Worm (Caenorhabditis elegans) whole organism, L1 larva: ENCODE data around the gene T16A1.4.

ENCODE experiments used
- ceh-88 ChIP-seq: fragments of 200-800 bp; sonication (Bioruptor generic); IDR thresholded peaks from 2 replicates; pipeline ENCODE4 v1.3.6; 2022; ENCODE audit warnings: missing genetic modification characterization, missing compliant biosample characterization
- elt-3 ChIP-seq, 6 experiments: fragments of 150-350 bp in 1 of 6; sonication (generic microtip); optimal IDR thresholded peaks; 2 replicates each; lab custom pipeline; 2017 to 2018; ENCODE audit warnings: missing biosample characterization in 6 of 6, missing genetic modification characterization in 6 of 6, inconsistent platforms in 1 of 6
- skn-1 ChIP-seq: fragments of 150-350 bp; optimal IDR thresholded peaks from 2 replicates; lab custom pipeline; 2014; ENCODE audit warnings: missing biosample characterization, missing genetic modification characterization

- TF ChIP-seq skn-1 (tag; lab: Kevin White, UChicago) = no peak
- no peak for TF ChIP-seq elt-3 (tag; optimal IDR thresholded peaks at IDR 0.05; lab: Kevin White, UChicago)
- TF ChIP-seq ceh-88 (GFP tag; lab: Robert Waterston, UW) = no peak
Measured at ce11 chrII:2116794-2117193, 35.4 kb downstream of the T16A1.4 start, which contains the start of gene srh-195.
